Fruit fly (Drosophila melanogaster) whole organism, embryonic: ENCODE measurements around the gene CG1024.

ENCODE experiments used
- Antp ChIP-seq: fragments of 200-800 bp; sonication (Bioruptor generic); optimal IDR thresholded peaks from 3 replicates; lab custom pipeline; 2016; ENCODE audit warnings: missing biosample characterization, missing genetic modification characterization
- CG10431 ChIP-seq: fragments of 200-800 bp; sonication (Bioruptor generic); optimal IDR thresholded peaks from 3 replicates; lab custom pipeline; 2018; ENCODE audit warnings: missing biosample characterization, mild to moderate bottlenecking, missing genetic modification characterization
- CG10462 ChIP-seq: fragments of 200-800 bp; sonication (Bioruptor generic); optimal IDR thresholded peaks from 2 replicates; lab custom pipeline; 2016; ENCODE audit warnings: missing biosample characterization, missing genetic modification characterization
- CG11504 ChIP-seq: fragments of 200-800 bp; sonication (Bioruptor generic); optimal IDR thresholded peaks from 3 replicates; lab custom pipeline; 2019; ENCODE audit warnings: missing biosample characterization, mild to moderate bottlenecking, missing genetic modification characterization, moderate library complexity
- CG11723 ChIP-seq: fragments of 200-800 bp; sonication (Bioruptor generic); optimal IDR thresholded peaks from 2 replicates; lab custom pipeline; 2017; ENCODE audit warnings: missing biosample characterization, mild to moderate bottlenecking, missing genetic modification characterization
- CG12219 ChIP-seq: fragments of 200-800 bp; sonication (Bioruptor generic); optimal IDR thresholded peaks from 3 replicates; lab custom pipeline; 2018; ENCODE audit warnings: missing biosample characterization, mild to moderate bottlenecking, missing genetic modification characterization
- CG1792 ChIP-seq: fragments of 200-800 bp; sonication (Bioruptor generic); optimal IDR thresholded peaks from 2 replicates; lab custom pipeline; 2016; ENCODE audit warnings: missing biosample characterization, missing genetic modification characterization
- CG2116 ChIP-seq: fragments of 200-800 bp; sonication (Bioruptor generic); optimal IDR thresholded peaks from 3 replicates; lab custom pipeline; 2018; ENCODE audit warnings: missing biosample characterization, mild to moderate bottlenecking, missing genetic modification characterization
- CG2199 ChIP-seq: fragments of 200-800 bp; sonication (Bioruptor generic); IDR thresholded peaks from 3 replicates; pipeline ENCODE4 v1.3.6; 2022; ENCODE audit warnings: missing biosample characterization, missing genetic modification characterization
- CG2875 ChIP-seq: fragments of 200-800 bp; sonication (Bioruptor generic); optimal IDR thresholded peaks from 2 replicates; lab custom pipeline; 2017; ENCODE audit warnings: missing biosample characterization, mild to moderate bottlenecking, missing genetic modification characterization, missing genetic modification reagents
- CG32772 ChIP-seq: fragments of 200-800 bp; sonication (Bioruptor generic); IDR thresholded peaks from 2 replicates; pipeline ENCODE4 v1.3.6; 2022; ENCODE audit warnings: missing biosample characterization, missing genetic modification characterization
- CG3838 ChIP-seq: fragments of 200-800 bp; sonication (Bioruptor generic); optimal IDR thresholded peaks from 3 replicates; lab custom pipeline; 2016; ENCODE audit warnings: missing biosample characterization, missing genetic modification characterization
- CG6254 ChIP-seq: fragments of 200-800 bp; sonication (Bioruptor generic); optimal IDR thresholded peaks from 3 replicates; lab custom pipeline; 2017; ENCODE audit warnings: mild to moderate bottlenecking, missing biosample characterization, missing genetic modification reagents, missing genetic modification characterization
- CG8765 ChIP-seq: fragments of 200-800 bp; sonication (Bioruptor generic); IDR thresholded peaks from 2 replicates; pipeline ENCODE4 v1.3.6; 2022; ENCODE audit warnings: missing biosample characterization, missing genetic modification characterization
- Dip3 ChIP-seq: fragments of 200-800 bp; sonication (Bioruptor generic); optimal IDR thresholded peaks from 3 replicates; lab custom pipeline; 2016; ENCODE audit warnings: missing biosample characterization, missing genetic modification characterization
- Drgx ChIP-seq: fragments of 200-800 bp; sonication (Bioruptor generic); IDR thresholded peaks from 2 replicates; pipeline ENCODE4 v1.3.6; 2022; ENCODE audit warnings: missing biosample characterization, missing genetic modification characterization
- GATAe ChIP-seq: fragments of 200-800 bp; sonication (Bioruptor generic); conservative IDR thresholded peaks from 2 replicates; pipeline ENCODE4 v1.3.6; 2022; ENCODE audit warnings: missing biosample characterization, missing genetic modification characterization
- Gug ChIP-seq: fragments of 200-800 bp; sonication (Bioruptor generic); IDR thresholded peaks from 4 replicates; pipeline ENCODE4 v1.3.6; 2022; ENCODE audit warnings: missing biosample characterization, missing genetic modification characterization
- Hr39 ChIP-seq: fragments of >200 bp; optimal IDR thresholded peaks from 2 replicates; lab custom pipeline; 2017
- Kr ChIP-seq: fragments of 200-800 bp; sonication (Bioruptor generic); optimal IDR thresholded peaks from 2 replicates; lab custom pipeline; 2017; ENCODE audit warnings: missing biosample characterization, mild to moderate bottlenecking, missing genetic modification characterization
- Myb ChIP-seq: fragments of 200-800 bp; sonication (Bioruptor generic); optimal IDR thresholded peaks from 2 replicates; lab custom pipeline; 2016; ENCODE audit warnings: missing biosample characterization, missing genetic modification characterization
- Nf-YC ChIP-seq: fragments of 200-800 bp; optimal IDR thresholded peaks from 3 replicates; lab custom pipeline; 2019; ENCODE audit warnings: missing biosample characterization, mild to moderate bottlenecking, missing genetic modification characterization, moderate library complexity
- Oli ChIP-seq: fragments of 200-800 bp; sonication (Bioruptor generic); optimal IDR thresholded peaks from 2 replicates; lab custom pipeline; 2018; ENCODE audit warnings: missing biosample characterization, mild to moderate bottlenecking, missing genetic modification characterization, moderate library complexity
- PHDP ChIP-seq: fragments of 200-800 bp; sonication (Bioruptor generic); optimal IDR thresholded peaks from 3 replicates; lab custom pipeline; 2018; ENCODE audit warnings: missing biosample characterization, mild to moderate bottlenecking, missing genetic modification characterization, moderate library complexity
- Pdp1 ChIP-seq, 2 experiments: fragments of 200-800 bp; sonication (Bioruptor generic); optimal IDR thresholded peaks; 3 replicates each; lab custom pipeline; 2016; ENCODE audit warnings: missing biosample characterization in 2 of 2, missing genetic modification characterization in 2 of 2, mild to moderate bottlenecking in 1 of 2, moderate library complexity in 1 of 2
- Sox100B ChIP-seq: fragments of 200-800 bp; sonication (Bioruptor generic); optimal IDR thresholded peaks from 3 replicates; lab custom pipeline; 2018; ENCODE audit warnings: missing biosample characterization, mild to moderate bottlenecking, missing genetic modification characterization
- Sry-β ChIP-seq: fragments of 200-800 bp; sonication (Bioruptor generic); optimal IDR thresholded peaks from 2 replicates; lab custom pipeline; 2018; ENCODE audit warnings: missing biosample characterization, mild to moderate bottlenecking, missing genetic modification characterization, moderate library complexity
- Usf ChIP-seq: fragments of 200-800 bp; sonication (Bioruptor generic); optimal IDR thresholded peaks from 2 replicates; lab custom pipeline; 2017; ENCODE audit warnings: missing genotype, missing biosample characterization, missing genetic modification characterization
- ato ChIP-seq: fragments of 200-800 bp; sonication (Bioruptor generic); IDR thresholded peaks from 2 replicates; pipeline ENCODE4 v1.3.6; 2022; ENCODE audit warnings: missing biosample characterization, missing genetic modification characterization; ENCODE audit not compliant: partially characterized antibody
- bcd ChIP-seq: fragments of 200-800 bp; sonication (Bioruptor generic); optimal IDR thresholded peaks from 2 replicates; lab custom pipeline; 2017; ENCODE audit warnings: missing biosample characterization, mild to moderate bottlenecking, missing genetic modification characterization
- chif ChIP-seq, 2 experiments: fragments of 200-800 bp; sonication (Bioruptor generic); optimal IDR thresholded peaks; 3 replicates each; lab custom pipeline; 2016; ENCODE audit warnings: missing biosample characterization in 2 of 2, missing genetic modification characterization in 2 of 2
- chn ChIP-seq: fragments of 200-800 bp; sonication (Bioruptor generic); optimal IDR thresholded peaks from 2 replicates; lab custom pipeline; 2016; ENCODE audit warnings: missing biosample characterization, missing genetic modification characterization
- crc ChIP-seq: fragments of 200-800 bp; sonication (Bioruptor generic); optimal IDR thresholded peaks from 2 replicates; lab custom pipeline; 2016; ENCODE audit warnings: missing biosample characterization, missing genetic modification characterization
- dmrt11E ChIP-seq: fragments of 200-800 bp; sonication (Bioruptor generic); optimal IDR thresholded peaks from 3 replicates; lab custom pipeline; 2018; ENCODE audit warnings: missing biosample characterization, mild to moderate bottlenecking, missing genetic modification characterization, moderate library complexity
- eve ChIP-seq, 2 experiments: fragments of >200 bp; optimal IDR thresholded peaks; 2 replicates each; lab custom pipeline; 2017; ENCODE audit warnings: missing biosample characterization in 2 of 2, missing genetic modification characterization in 2 of 2
- exex ChIP-seq: fragments of 200-800 bp; sonication (Bioruptor generic); optimal IDR thresholded peaks from 4 replicates; lab custom pipeline; 2018; ENCODE audit warnings: missing biosample characterization, mild to moderate bottlenecking, missing genetic modification characterization, moderate library complexity
- jumu ChIP-seq: fragments of 200-800 bp; sonication (Bioruptor generic); optimal IDR thresholded peaks from 3 replicates; lab custom pipeline; 2016; ENCODE audit warnings: missing biosample characterization, missing genetic modification characterization
- klu ChIP-seq: fragments of 200-800 bp; sonication (Bioruptor generic); IDR thresholded peaks from 2 replicates; pipeline ENCODE4 v1.3.6; 2022; ENCODE audit warnings: missing biosample characterization, missing genetic modification characterization
- nerfin-1 ChIP-seq: fragments of 200-800 bp; sonication (Bioruptor generic); optimal IDR thresholded peaks from 3 replicates; lab custom pipeline; 2019; ENCODE audit warnings: missing biosample characterization, mild to moderate bottlenecking, missing genetic modification characterization, moderate library complexity
- pfk ChIP-seq: fragments of 200-800 bp; sonication (Bioruptor generic); optimal IDR thresholded peaks from 2 replicates; lab custom pipeline; 2018; ENCODE audit warnings: missing biosample characterization, mild to moderate bottlenecking, missing genetic modification characterization, moderate library complexity
- psq ChIP-seq: fragments of 200-800 bp; sonication (Bioruptor generic); optimal IDR thresholded peaks from 2 replicates; lab custom pipeline; 2017; ENCODE audit warnings: missing biosample characterization, missing genetic modification characterization
- sima ChIP-seq: fragments of 200-800 bp; sonication (Bioruptor generic); optimal IDR thresholded peaks from 2 replicates; lab custom pipeline; 2016; ENCODE audit warnings: missing biosample characterization, missing genetic modification characterization
- sisA ChIP-seq: fragments of 200-800 bp; sonication (Bioruptor generic); IDR thresholded peaks from 2 replicates; pipeline ENCODE4 v1.3.6; 2022; ENCODE audit warnings: missing biosample characterization, missing genetic modification characterization
- stwl ChIP-seq: fragments of 200-800 bp; sonication (Bioruptor generic); optimal IDR thresholded peaks from 3 replicates; lab custom pipeline; 2018; ENCODE audit warnings: missing biosample characterization, mild to moderate bottlenecking, missing genetic modification characterization, moderate library complexity
- sug ChIP-seq: fragments of 200-800 bp; optimal IDR thresholded peaks from 2 replicates; lab custom pipeline; 2019; ENCODE audit warnings: missing biosample characterization, mild to moderate bottlenecking, missing genetic modification characterization, moderate library complexity
- tgo ChIP-seq: fragments of 200-800 bp; sonication (Bioruptor generic); IDR thresholded peaks from 3 replicates; pipeline ENCODE4 v1.3.6; 2022; ENCODE audit warnings: missing biosample characterization, missing genetic modification characterization
- tio ChIP-seq: fragments of 200-800 bp; sonication (Bioruptor generic); optimal IDR thresholded peaks from 2 replicates; lab custom pipeline; 2017; ENCODE audit warnings: missing biosample characterization, missing genetic modification characterization, inconsistent platforms
- wek ChIP-seq: fragments of 200-800 bp; sonication (Bioruptor generic); optimal IDR thresholded peaks from 3 replicates; lab custom pipeline; 2018; ENCODE audit warnings: missing biosample characterization, mild to moderate bottlenecking, missing genetic modification characterization, moderate library complexity

Gene CG1024

dm6 chr3R:6406566-6407098 lies 26.5 kb upstream of the CG1024 start, which contains the start of gene gpp (continued):
- TF ChIP-seq klu (GFP tag; lab: Robert Waterston, UW) (no peak), tio (GFP tag; lab: Kevin White, UChicago) (no peak), Dip3 (GFP tag; lab: Kevin White, UChicago) (no peak), CG11504 (tag; lab: Kevin White, UChicago) (peak; percentile 0), nerfin-1 (tag; lab: Kevin White, UChicago) (peak; percentile 26), CG2875 (GFP tag; lab: Kevin White, UChicago) (peak; percentile 21), chif (GFP tag; optimal IDR thresholded peaks at IDR 0.05; lab: Kevin White, UChicago) (peak in 1 of 2 experiments; percentile 34), ato (no peak), Drgx (no peak), pfk (GFP tag; lab: Kevin White, UChicago) (peak; percentile 2)

- TF ChIP-seq tgo (GFP tag; lab: Robert Waterston, UW) (no peak), CG10431 (GFP tag; lab: Kevin White, UChicago) (no peak), bcd (GFP tag; lab: Kevin White, UChicago) (peak; percentile 29), CG6254 (GFP tag; lab: Kevin White, UChicago) (peak; percentile 17), jumu (GFP tag; lab: Kevin White, UChicago) (no peak), sisA (GFP tag; lab: Robert Waterston, UW) (no peak), CG11723 (GFP tag; lab: Kevin White, UChicago) (no peak), CG1792 (no peak), sug (tag; lab: Kevin White, UChicago) (peak; percentile 23), CG10462 (GFP tag; lab: Kevin White, UChicago) (no peak), dmrt11E (no peak), Nf-YC (peak; percentile 10), sima (GFP tag; lab: Kevin White, UChicago) (no peak), CG3838 (GFP tag; lab: Kevin White, UChicago) (no peak), Antp (GFP tag; lab: Kevin White, UChicago) (peak; percentile 29), psq (GFP tag; lab: Kevin White, UChicago) (no peak), CG2116 (GFP tag; lab: Kevin White, UChicago) (no peak), CG8765 (GFP tag; lab: Robert Waterston, UW) (no peak), eve (GFP tag; optimal IDR thresholded peaks at IDR 0.05; lab: Kevin White, UChicago) (no peak), wek (GFP tag; lab: Kevin White, UChicago) (peak; percentile 46), Kr (no peak), GATAe (GFP tag; lab: Robert Waterston, UW) (no peak), CG32772 (GFP tag; lab: Robert Waterston, UW) (no peak), Hr39 (lab: Kevin White, UChicago) (no peak), Pdp1 (GFP tag; optimal IDR thresholded peaks at IDR 0.05; lab: Kevin White, UChicago) (peak in 1 of 2 experiments; percentile 12), crc (GFP tag; lab: Kevin White, UChicago) (no peak), chn (GFP tag; lab: Kevin White, UChicago) (no peak), CG12219 (GFP tag; lab: Kevin White, UChicago) (no peak), CG2199 (no peak), Sox100B (GFP tag; lab: Kevin White, UChicago) (no peak), Gug (GFP tag; lab: Robert Waterston, UW) (peak; percentile 3; the same call in 1 of the 4 replicates), Sry-β (GFP tag; lab: Kevin White, UChicago) (no peak), stwl (peak; percentile 99), Usf (GFP tag; lab: Kevin White, UChicago) (no peak), Myb (GFP tag; lab: Kevin White, UChicago) (peak; percentile 37), PHDP (tag; lab: Kevin White, UChicago) (no peak), Oli (tag; lab: Kevin White, UChicago) (peak; percentile 25), exex (tag; lab: Kevin White, UChicago) (no peak)
Measured at dm6 chr3R:6405674-6406565, 25.8 kb upstream of the CG1024 start, which contains the start of gene Dmtn. Gene Dmtn, minus strand, starts transcription at chr3R:6405895.
